Worm (Caenorhabditis elegans): ENCODE results near the gene ret-1.
A peak's percentile ranks its signal among the peaks of the same experiment; 100 is the strongest.

Gene ret-1

DNA sequence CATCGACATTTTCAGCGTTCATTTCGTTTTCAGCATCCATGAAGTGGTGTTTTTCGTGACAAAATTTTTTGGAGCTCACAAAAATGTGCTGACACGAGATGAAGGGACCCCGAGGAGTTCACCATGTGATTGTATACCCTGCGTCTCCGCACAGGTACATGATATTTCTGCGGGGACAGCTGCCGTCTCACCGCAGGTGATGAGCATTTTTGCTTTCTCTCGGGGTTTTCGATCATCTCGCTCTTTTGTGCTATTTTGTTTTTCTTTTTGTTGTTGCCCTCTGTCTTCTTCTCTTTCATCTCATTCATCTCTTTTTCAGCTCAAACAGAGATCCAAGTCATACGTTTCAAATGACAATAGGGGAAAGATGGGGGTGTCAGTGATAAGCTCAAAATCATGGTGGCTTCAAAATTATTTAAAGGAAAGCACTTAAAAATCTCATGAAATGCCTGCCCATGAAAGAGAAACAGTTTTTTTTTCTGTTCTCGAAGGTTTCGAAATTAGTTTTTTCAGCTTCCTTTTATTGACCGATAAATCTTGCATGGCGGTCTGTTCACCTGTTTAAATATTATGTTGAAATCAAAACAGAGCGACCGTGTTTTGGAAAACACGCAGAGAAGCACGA is at the start of gene ret-1 (continued):
- TF ChIP-seq ces-1 (GFP tag; optimal IDR thresholded peaks at IDR 0.05), result no peak
- TF ChIP-seq nhr-90 (tag; optimal IDR thresholded peaks at IDR 0.05; ENCODE audit: poor library complexity), result no peak
- no peak for TF ChIP-seq nhr-28 (tag; optimal IDR thresholded peaks at IDR 0.05)
- no peak for TF ChIP-seq unc-98 (GFP tag; IDR thresholded peaks at IDR 0.05)
- TF ChIP-seq hlh-17 (GFP tag; optimal IDR thresholded peaks at IDR 0.05; ENCODE audit: borderline replicate concordance), result no peak
- TF ChIP-seq Y116A8C.19 (tag; optimal IDR thresholded peaks at IDR 0.05; ENCODE audit: borderline replicate concordance), result no peak
- TF ChIP-seq C16A3.4 (tag; optimal IDR thresholded peaks at IDR 0.05), result peak; percentile 9
- peak; percentile 21 for TF ChIP-seq nhr-47 (tag; optimal IDR thresholded peaks at IDR 0.05)
- TF ChIP-seq mep-1 (tag; optimal IDR thresholded peaks at IDR 0.05), result peak; percentile 44
- no peak for TF ChIP-seq zag-1 (tag; optimal IDR thresholded peaks at IDR 0.05)
- TF ChIP-seq fkh-8 (tag; optimal IDR thresholded peaks at IDR 0.05), result no peak
- no peak for TF ChIP-seq aha-1 (tag; optimal IDR thresholded peaks at IDR 0.05)
- no peak for TF ChIP-seq hpl-2 (GFP tag; optimal IDR thresholded peaks at IDR 0.05)
- peak in 1 of 2 experiments; percentile 59 for TF ChIP-seq mdl-1 (tag; optimal IDR thresholded peaks at IDR 0.05)
- no peak for TF ChIP-seq sox-4 (tag; optimal IDR thresholded peaks at IDR 0.05)
- no peak for TF ChIP-seq lir-3 (tag; optimal IDR thresholded peaks at IDR 0.05; ENCODE audit: poor library complexity)
- TF ChIP-seq unc-86 (tag; optimal IDR thresholded peaks at IDR 0.05), result no peak

DNA sequence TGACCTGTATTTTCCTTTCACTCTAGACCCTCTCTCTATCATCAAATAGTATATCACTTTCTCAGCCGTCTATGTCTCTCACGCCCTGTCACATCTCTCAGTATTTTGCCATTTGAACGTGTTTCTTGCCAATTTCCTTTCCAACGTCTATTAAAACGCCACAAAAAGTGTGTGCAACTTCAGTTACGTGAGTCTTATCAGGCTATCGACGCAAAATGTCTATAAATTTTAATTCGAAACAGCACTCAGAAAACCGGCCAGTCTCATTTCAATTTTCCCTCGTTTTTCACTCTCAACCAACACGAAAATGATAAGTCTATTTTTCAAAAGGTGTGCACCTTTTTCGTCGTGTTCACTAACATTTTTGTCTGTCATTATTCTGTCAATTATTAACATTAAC is 48.3 kb upstream of the ret-1 start, which contains the start of gene mpst-3:
Gene mpst-3, plus strand, starts transcription at position 91 of the 400 bp plus-strand sequence.
- TF ChIP-seq xbp-1 (tag; optimal IDR thresholded peaks at IDR 0.05) (no peak), lin-35 (GFP tag; optimal IDR thresholded peaks at IDR 0.05) (peak in 1 of 2 experiments; percentile 32), efl-1 (optimal IDR thresholded peaks at IDR 0.05) (no peak), efl-1 (GFP tag; optimal IDR thresholded peaks at IDR 0.05 in 1 of 2) (peak in 1 of 2 experiments; percentile 89), irx-1 (tag; optimal IDR thresholded peaks at IDR 0.05) (no peak), isw-1 (GFP tag; IDR thresholded peaks at IDR 0.05) (no peak), lin-39 (tag; optimal IDR thresholded peaks at IDR 0.05) (no peak), mab-9 (GFP tag; IDR thresholded peaks at IDR 0.05) (no peak), nhr-76 (tag; optimal IDR thresholded peaks at IDR 0.05) (no peak), elt-2 (tag; optimal IDR thresholded peaks at IDR 0.05) (peak; percentile 71), vab-15 (tag; optimal IDR thresholded peaks at IDR 0.05) (no peak), unc-62 (GFP tag; optimal IDR thresholded peaks at IDR 0.05) (no peak), ztf-4 (tag; optimal IDR thresholded peaks at IDR 0.05) (no peak), ceh-82 (tag; optimal IDR thresholded peaks at IDR 0.05) (peak in 1 of 3 experiments; percentile 11), nhr-84 (tag; optimal IDR thresholded peaks at IDR 0.05) (no peak), nhr-90 (tag; optimal IDR thresholded peaks at IDR 0.05; ENCODE audit: poor library complexity) (peak; percentile 1), pqm-1 (tag; optimal IDR thresholded peaks at IDR 0.05) (peak; percentile 30), lin-14 (GFP tag; optimal IDR thresholded peaks at IDR 0.05) (peak; percentile 37), jun-1 (tag; optimal IDR thresholded peaks at IDR 0.05) (no peak), dpl-1 (GFP tag; optimal IDR thresholded peaks at IDR 0.05) (no peak), sox-4 (tag; optimal IDR thresholded peaks at IDR 0.05) (no peak), nhr-11 (tag; optimal IDR thresholded peaks at IDR 0.05) (no peak)

DNA sequence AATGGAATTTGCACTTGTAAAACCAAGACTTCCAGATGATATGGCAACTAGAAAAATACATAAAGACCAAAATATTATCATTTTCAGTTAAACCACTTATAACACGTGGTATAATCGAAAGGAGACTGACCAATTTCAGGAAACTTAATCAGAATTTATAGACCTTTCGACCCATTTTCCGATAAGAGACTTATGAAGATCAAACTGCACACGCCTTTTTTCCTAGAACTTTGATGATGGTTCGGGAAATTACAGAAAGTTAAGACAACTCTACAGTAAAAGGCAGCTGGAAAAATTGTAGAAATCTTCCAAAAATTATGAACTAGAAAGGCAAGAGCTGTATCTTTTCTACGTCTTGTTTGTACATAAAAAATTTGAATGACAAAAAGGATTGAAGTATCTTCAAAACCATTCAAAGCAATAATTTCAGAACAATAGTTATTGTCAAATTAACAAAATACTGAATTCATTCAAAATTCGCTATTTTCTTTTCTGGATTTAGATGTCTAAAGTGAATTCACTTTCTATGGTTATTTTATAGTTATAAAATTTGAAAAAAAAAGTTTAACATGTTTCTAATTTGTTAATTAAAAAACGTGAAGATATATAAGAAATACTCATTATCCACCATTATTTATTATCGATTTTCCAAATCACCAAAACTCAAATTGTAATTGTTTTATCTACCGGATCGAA is 46.3 kb upstream of the ret-1 start, which contains the start of the genes mpst-2 and H12D21.5:
Gene mpst-2, minus strand, starts transcription at position 101 of the 696 bp plus-strand sequence.
Gene H12D21.5, plus strand, starts transcription at position 646 of the 696 bp plus-strand sequence.
- TF ChIP-seq blmp-1 (tag; optimal IDR thresholded peaks at IDR 0.05) (no peak), lin-13 (GFP tag; optimal IDR thresholded peaks at IDR 0.05) (no peak), zag-1 (tag; optimal IDR thresholded peaks at IDR 0.05) (no peak), hpl-2 (GFP tag; optimal IDR thresholded peaks at IDR 0.05) (no peak), lin-39 (tag; optimal IDR thresholded peaks at IDR 0.05) (no peak), ama-1 (optimal IDR thresholded peaks at IDR 0.05) (no peak), rnt-1 (tag; optimal IDR thresholded peaks at IDR 0.05) (no peak), dpl-1 (GFP tag; optimal IDR thresholded peaks at IDR 0.05) (no peak), mab-9 (GFP tag; IDR thresholded peaks at IDR 0.05) (no peak), skn-1 (tag; optimal IDR thresholded peaks at IDR 0.05) (no peak), ceh-8 (GFP tag; optimal IDR thresholded peaks at IDR 0.05) (no peak)
